Worm (Caenorhabditis elegans) whole organism, mixed stage, embryonic: Measurements from ENCODE around the gene Y39A1A.10.

ENCODE experiments used
- ham-2 ChIP-seq: fragments of 200-800 bp; sonication (Bioruptor generic); optimal IDR thresholded peaks from 2 replicates; lab custom pipeline; 2018; ENCODE audit warnings: mild to moderate bottlenecking, missing genetic modification characterization, missing compliant biosample characterization
- pha-4 ChIP-seq: fragments of 150-350 bp; optimal IDR thresholded peaks from 2 replicates; lab custom pipeline; 2018; ENCODE audit warnings: missing biosample characterization, missing genetic modification reagents, missing genetic modification characterization
- sem-2 ChIP-seq: fragments of 200-800 bp; sonication (Bioruptor generic); optimal IDR thresholded peaks from 2 replicates; lab custom pipeline; 2018; ENCODE audit warnings: mild to moderate bottlenecking, missing genetic modification characterization, missing compliant biosample characterization

DNA sequence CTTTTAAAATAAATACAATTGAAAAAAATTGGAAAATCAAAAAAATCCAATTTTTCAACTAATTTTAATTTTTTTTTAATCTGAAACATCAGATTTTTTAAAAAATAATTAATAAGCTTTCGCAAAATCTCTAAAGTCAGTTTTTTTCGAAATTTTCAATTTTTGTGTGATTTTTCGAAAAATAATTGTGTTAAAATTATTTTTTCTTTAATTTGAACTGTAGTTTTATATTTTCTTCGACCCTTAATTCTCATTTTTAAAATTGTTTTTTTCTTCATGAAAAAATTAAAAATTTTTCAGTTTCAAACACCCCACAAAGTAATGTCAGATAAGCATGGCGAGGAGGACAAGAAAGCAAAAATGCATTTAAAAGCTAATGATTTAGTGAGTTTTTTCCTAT is 27.5 kb upstream of the Y39A1A.10 start, which contains the start of gene rabx-5:
- no peak for TF ChIP-seq pha-4 (tag; lab: Kevin White, UChicago)
- TF ChIP-seq ham-2: no peak
- no peak for TF ChIP-seq sem-2 (GFP tag; lab: Kevin White, UChicago)
